Fruit fly (Drosophila melanogaster) whole organism, adult: ENCODE results near the gene CG9673.

Source experiments
- CG11617 ChIP-seq: fragments of 200-800 bp; sonication (Bioruptor generic); optimal IDR thresholded peaks from 2 replicates; lab custom pipeline; 2017; ENCODE audit warnings: mild to moderate bottlenecking, missing biosample characterization, missing genetic modification reagents, missing genetic modification characterization
- CG12768 ChIP-seq: fragments of 200-800 bp; sonication (Bioruptor generic); optimal IDR thresholded peaks from 2 replicates; lab custom pipeline; 2017; ENCODE audit warnings: missing biosample characterization, missing genetic modification characterization, mild to moderate bottlenecking, moderate library complexity, missing genetic modification reagents
- CG14711 ChIP-seq: fragments of 200-800 bp; sonication (Bioruptor generic); optimal IDR thresholded peaks from 2 replicates; lab custom pipeline; 2018; ENCODE audit warnings: missing biosample characterization, mild to moderate bottlenecking, missing genetic modification characterization, moderate library complexity
- CG1620 ChIP-seq: fragments of 200-800 bp; sonication (Bioruptor generic); optimal IDR thresholded peaks from 2 replicates; lab custom pipeline; 2016; ENCODE audit warnings: missing biosample characterization, missing genetic modification characterization
- CG33017 ChIP-seq: fragments of 200-800 bp; sonication (Bioruptor generic); optimal IDR thresholded peaks from 2 replicates; lab custom pipeline; 2018; ENCODE audit warnings: missing biosample characterization, mild to moderate bottlenecking, missing genetic modification characterization, moderate library complexity
- CG5204 ChIP-seq: fragments of 200-800 bp; sonication (Bioruptor generic); optimal IDR thresholded peaks from 2 replicates; lab custom pipeline; 2016; ENCODE audit warnings: missing biosample characterization, missing genetic modification characterization
- CG7045 ChIP-seq: fragments of 200-800 bp; sonication (Bioruptor generic); optimal IDR thresholded peaks from 2 replicates; lab custom pipeline; 2017; ENCODE audit warnings: missing biosample characterization, mild to moderate bottlenecking, missing genetic modification characterization
- CG7101 ChIP-seq: fragments of 200-800 bp; sonication (Bioruptor generic); optimal IDR thresholded peaks from 2 replicates; lab custom pipeline; 2018; ENCODE audit warnings: missing biosample characterization, mild to moderate bottlenecking, missing genetic modification characterization, moderate library complexity
- Clk ChIP-seq: fragments of 200-800 bp; sonication (Bioruptor generic); optimal IDR thresholded peaks from 2 replicates; lab custom pipeline; 2017; ENCODE audit warnings: missing biosample characterization, missing genetic modification characterization
- Crg-1 ChIP-seq: fragments of 200-800 bp; sonication (Bioruptor generic); optimal IDR thresholded peaks from 2 replicates; lab custom pipeline; 2016; ENCODE audit warnings: missing biosample characterization, missing genetic modification characterization
- Hr96 ChIP-seq: fragments of 200-800 bp; sonication (Bioruptor generic); optimal IDR thresholded peaks from 2 replicates; lab custom pipeline; 2016; ENCODE audit warnings: missing biosample characterization, missing genetic modification characterization
- Mnt ChIP-seq: fragments of 200-800 bp; sonication (Bioruptor generic); optimal IDR thresholded peaks from 2 replicates; lab custom pipeline; 2016; ENCODE audit warnings: missing biosample characterization, mild to moderate bottlenecking, missing genetic modification characterization
- bab1 ChIP-seq: fragments of 200-800 bp; sonication (Bioruptor generic); optimal IDR thresholded peaks from 3 replicates; lab custom pipeline; 2019; ENCODE audit warnings: missing biosample characterization, mild to moderate bottlenecking, missing genetic modification characterization, moderate library complexity
- cic ChIP-seq: fragments of 200-800 bp; sonication (Bioruptor generic); optimal IDR thresholded peaks from 2 replicates; lab custom pipeline; 2017; ENCODE audit warnings: missing biosample characterization, mild to moderate bottlenecking, missing genetic modification characterization, moderate library complexity
- cnc ChIP-seq, 2 experiments: fragments of >200 bp; optimal IDR thresholded peaks; 2 replicates each; lab custom pipeline; 2017
- kay ChIP-seq: fragments of 200-800 bp; sonication (Bioruptor generic); peaks from one replicate; lab custom pipeline; 2016; ENCODE audit warnings: missing biosample characterization, missing genetic modification characterization, borderline replicate concordance
- ovo ChIP-seq: fragments of 200-800 bp; sonication (Bioruptor generic); optimal IDR thresholded peaks from 2 replicates; lab custom pipeline; 2016; ENCODE audit warnings: missing biosample characterization, missing genetic modification characterization
- pad ChIP-seq: fragments of 200-800 bp; sonication (Bioruptor generic); optimal IDR thresholded peaks from 3 replicates; lab custom pipeline; 2017; ENCODE audit warnings: missing biosample characterization, missing genetic modification characterization, mild to moderate bottlenecking, moderate library complexity, missing genetic modification reagents
- tj ChIP-seq: fragments of 200-800 bp; sonication (Bioruptor generic); optimal IDR thresholded peaks from 3 replicates; lab custom pipeline; 2017; ENCODE audit warnings: missing biosample characterization, mild to moderate bottlenecking, missing genetic modification characterization, moderate library complexity
- toe ChIP-seq: fragments of 200-800 bp; sonication (Bioruptor generic); optimal IDR thresholded peaks from 2 replicates; lab custom pipeline; 2016; ENCODE audit warnings: missing biosample characterization, missing genetic modification characterization

The CG9673 gene

DNA sequence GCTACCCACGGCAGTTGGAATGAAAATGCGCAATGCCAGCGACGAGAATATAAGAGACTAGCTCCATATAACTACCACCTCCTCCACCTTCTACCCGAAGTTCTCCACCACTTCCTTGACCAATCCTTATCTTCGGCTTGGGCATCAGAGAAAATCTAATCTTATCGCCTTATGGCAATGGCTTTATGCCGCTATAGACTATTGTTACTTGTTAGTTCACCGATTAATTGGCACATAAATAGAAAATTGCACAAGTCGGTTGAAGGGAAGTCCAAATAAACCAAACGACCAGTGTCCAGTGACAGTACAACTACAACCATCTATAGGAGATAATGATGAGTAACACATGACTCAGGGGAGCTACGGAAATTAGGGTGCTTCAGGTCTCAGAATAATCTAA is 1.7 kb downstream of the CG9673 start, which contains the start of gene sphe:
sphe (minus strand) TSS at position 32 of the 400 bp plus-strand sequence.
- TF ChIP-seq ovo (GFP tag; lab: Kevin White, UChicago) (no peak), CG7045 (GFP tag; lab: Kevin White, UChicago) (no peak), CG7101 (tag; lab: Kevin White, UChicago) (no peak), Hr96 (no peak), CG5204 (GFP tag; lab: Kevin White, UChicago) (no peak), CG1620 (no peak), CG12768 (GFP tag; lab: Kevin White, UChicago) (no peak), Mnt (peak; percentile 5), kay (GFP tag; lab: Kevin White, UChicago) (peak; percentile 69), Crg-1 (GFP tag; lab: Kevin White, UChicago) (no peak), CG14711 (tag; lab: Kevin White, UChicago) (no peak), CG11617 (no peak), cnc (optimal IDR thresholded peaks at IDR 0.05; lab: Kevin White, UChicago) (no peak), cic (GFP tag; lab: Kevin White, UChicago) (peak; percentile 41)

DNA sequence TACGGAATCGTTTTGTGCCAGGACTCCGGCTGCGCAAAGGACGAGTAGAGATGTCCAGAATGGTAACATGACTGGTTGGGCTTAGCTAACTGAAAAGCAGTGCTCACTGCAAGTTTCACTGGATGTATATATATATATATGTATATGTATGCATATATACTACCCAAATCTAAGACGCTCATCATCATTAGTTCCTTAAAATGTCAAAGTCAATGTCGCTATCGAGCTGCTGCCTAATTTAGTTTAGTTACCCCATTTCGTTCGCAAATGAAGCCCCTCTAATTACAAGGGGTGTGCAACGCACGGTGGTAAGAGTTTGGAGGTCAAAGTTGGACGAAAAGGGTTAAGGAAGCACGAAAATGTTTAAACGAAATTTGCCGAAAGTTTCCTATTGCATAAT is 3.6 kb downstream of the CG9673 start, which contains the start of gene CG9676:
CG9676 (minus strand) TSS at position 101 of the 400 bp plus-strand sequence.
- no peak for TF ChIP-seq ovo (GFP tag; lab: Kevin White, UChicago)
- TF ChIP-seq cnc (optimal IDR thresholded peaks at IDR 0.05; lab: Kevin White, UChicago) = no peak
- TF ChIP-seq CG1620 = no peak
- TF ChIP-seq CG5204 (GFP tag; lab: Kevin White, UChicago) = no peak
- TF ChIP-seq CG14711 (tag; lab: Kevin White, UChicago) = no peak
- TF ChIP-seq Hr96 = no peak
- no peak for TF ChIP-seq pad (GFP tag; lab: Kevin White, UChicago)
- TF ChIP-seq Clk = no peak
- TF ChIP-seq bab1 (GFP tag; lab: Kevin White, UChicago) = no peak
- no peak for TF ChIP-seq Crg-1 (GFP tag; lab: Kevin White, UChicago)
- no peak for TF ChIP-seq cic (GFP tag; lab: Kevin White, UChicago)
- no peak for TF ChIP-seq Mnt
- no peak for TF ChIP-seq CG7101 (tag; lab: Kevin White, UChicago)
- TF ChIP-seq tj (GFP tag; lab: Kevin White, UChicago) = no peak
- TF ChIP-seq CG7045 (GFP tag; lab: Kevin White, UChicago) = no peak
- TF ChIP-seq kay (GFP tag; lab: Kevin White, UChicago) = no peak
- TF ChIP-seq CG12768 (GFP tag; lab: Kevin White, UChicago) = no peak
- TF ChIP-seq toe = no peak

DNA sequence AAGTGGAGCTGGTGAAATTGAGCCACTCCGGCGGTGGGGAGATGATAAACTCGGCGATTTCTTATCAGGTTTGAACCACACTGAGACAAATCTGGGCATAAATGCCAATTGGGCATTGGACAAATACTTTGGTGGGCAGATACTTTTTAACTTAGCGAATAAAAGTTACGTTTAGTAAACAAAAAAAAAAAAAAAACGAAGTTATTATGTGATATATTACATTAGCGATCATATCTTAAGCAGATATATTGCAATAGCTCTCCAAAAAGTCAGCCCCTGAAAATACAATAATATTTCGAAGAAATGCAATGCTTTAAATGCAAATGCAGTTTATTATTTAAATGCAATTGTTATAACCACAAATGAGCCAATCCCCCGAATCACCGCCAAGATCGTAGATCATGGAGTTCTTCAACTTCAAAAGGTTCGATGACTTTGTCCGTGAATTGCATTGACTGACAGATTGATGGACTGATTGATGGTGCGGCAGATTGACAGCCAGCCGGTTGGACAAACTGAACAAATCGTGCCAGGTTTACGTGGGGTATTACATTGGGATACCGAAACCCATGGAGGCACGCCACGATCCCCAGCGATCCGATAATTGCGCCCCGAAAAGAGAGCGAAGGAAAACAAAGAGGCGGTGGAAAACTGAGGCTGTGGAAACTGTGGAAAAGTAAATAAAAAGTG is 5.7 kb downstream of the CG9673 start:
- TF ChIP-seq CG33017 (tag; lab: Kevin White, UChicago) = no peak
- TF ChIP-seq cnc (optimal IDR thresholded peaks at IDR 0.05; lab: Kevin White, UChicago) = no peak
- TF ChIP-seq CG11617 = no peak
- TF ChIP-seq CG1620 = no peak
- no peak for TF ChIP-seq CG5204 (GFP tag; lab: Kevin White, UChicago)
- no peak for TF ChIP-seq toe
- TF ChIP-seq Hr96 = no peak
- TF ChIP-seq CG7101 (tag; lab: Kevin White, UChicago) = no peak
- no peak for TF ChIP-seq ovo (GFP tag; lab: Kevin White, UChicago)
- TF ChIP-seq Crg-1 (GFP tag; lab: Kevin White, UChicago) = no peak

DNA sequence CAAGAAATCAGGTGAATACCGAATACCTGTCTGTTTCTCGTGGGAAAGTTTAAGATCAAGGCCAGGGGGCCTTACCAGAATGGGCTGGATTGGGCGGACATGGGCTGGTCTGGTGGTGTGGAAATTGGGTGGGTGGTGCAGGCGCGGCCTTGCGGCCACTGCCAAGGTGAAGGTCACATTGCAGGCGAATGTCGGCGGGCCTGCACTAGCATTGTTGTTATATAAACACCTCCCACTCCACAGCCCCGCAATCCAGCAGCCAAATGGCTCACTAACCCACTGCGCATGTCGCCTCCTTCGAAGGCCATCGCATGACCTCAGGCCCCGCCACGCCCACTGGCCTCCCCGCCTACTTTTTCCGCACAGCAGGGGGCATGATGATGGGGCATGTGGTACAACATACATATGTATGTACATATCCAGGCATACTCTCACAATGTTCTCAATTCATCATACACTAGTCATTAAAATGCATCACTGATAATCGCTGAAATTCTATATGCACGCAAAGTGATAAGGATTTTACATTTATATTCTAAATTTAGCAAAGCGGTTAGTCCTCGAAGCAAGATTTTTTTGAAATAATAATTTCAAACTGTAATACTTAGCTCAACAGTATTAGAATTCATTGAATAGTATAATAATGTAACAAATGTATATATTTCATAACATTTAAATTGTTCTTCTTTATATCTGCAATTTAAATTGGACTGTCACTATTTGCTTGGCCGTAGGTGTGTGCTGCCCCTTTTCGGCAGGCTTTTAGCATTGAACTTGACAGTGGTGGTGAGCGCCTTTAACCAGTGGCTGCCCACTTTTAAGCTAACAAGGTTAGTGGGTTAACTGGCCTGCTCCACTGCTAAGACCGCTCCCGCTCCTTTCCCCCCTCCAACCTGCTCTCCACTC is 6.8 kb downstream of the CG9673 start:
- TF ChIP-seq cic (GFP tag; lab: Kevin White, UChicago) = no peak
- no peak for TF ChIP-seq pad (GFP tag; lab: Kevin White, UChicago)
- TF ChIP-seq cnc (optimal IDR thresholded peaks at IDR 0.05; lab: Kevin White, UChicago) = no peak
- TF ChIP-seq tj (GFP tag; lab: Kevin White, UChicago) = no peak
- no peak for TF ChIP-seq Crg-1 (GFP tag; lab: Kevin White, UChicago)
- no peak for TF ChIP-seq CG14711 (tag; lab: Kevin White, UChicago)
- TF ChIP-seq Mnt = no peak
- no peak for TF ChIP-seq CG5204 (GFP tag; lab: Kevin White, UChicago)
- TF ChIP-seq CG7045 (GFP tag; lab: Kevin White, UChicago) = no peak
- no peak for TF ChIP-seq bab1 (GFP tag; lab: Kevin White, UChicago)
- TF ChIP-seq CG11617 = no peak
- TF ChIP-seq Hr96 = no peak
- TF ChIP-seq toe = no peak

DNA sequence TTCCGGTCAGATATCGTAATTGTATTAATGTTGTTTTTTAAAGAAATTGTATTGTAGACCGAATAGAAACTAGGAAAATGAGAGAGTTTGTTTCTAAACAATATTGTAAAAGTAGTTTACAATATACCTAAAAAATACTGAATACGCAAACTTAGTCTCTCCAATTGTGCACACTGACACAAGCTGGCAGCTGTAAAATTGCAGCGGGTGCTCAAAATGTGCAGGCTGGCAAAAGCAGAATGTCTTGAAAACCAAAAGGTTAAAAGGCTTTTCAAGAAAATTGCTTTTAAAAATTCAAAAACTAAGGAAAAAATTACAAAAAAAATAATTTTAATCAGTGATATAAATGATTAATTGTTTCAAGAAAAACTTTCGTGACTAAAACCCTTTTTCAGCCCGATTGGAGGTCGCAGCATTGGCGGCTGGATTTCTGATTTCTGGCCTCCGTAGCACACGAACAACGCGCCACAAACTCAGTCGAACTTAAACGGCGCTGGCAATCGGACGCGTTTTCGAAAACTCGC is 8.0 kb downstream of the CG9673 start, which contains the start of gene CG4678:
CG4678 (plus strand) TSS at position 474 of the 524 bp plus-strand sequence.
- TF ChIP-seq CG5204 (GFP tag; lab: Kevin White, UChicago) (no peak), CG7101 (tag; lab: Kevin White, UChicago) (no peak), CG1620 (peak; percentile 31), Clk (no peak), bab1 (GFP tag; lab: Kevin White, UChicago) (peak; percentile 9), Crg-1 (GFP tag; lab: Kevin White, UChicago) (no peak)
